Worm (Caenorhabditis elegans): Measurements from ENCODE around the gene F36G9.3.

DNA sequence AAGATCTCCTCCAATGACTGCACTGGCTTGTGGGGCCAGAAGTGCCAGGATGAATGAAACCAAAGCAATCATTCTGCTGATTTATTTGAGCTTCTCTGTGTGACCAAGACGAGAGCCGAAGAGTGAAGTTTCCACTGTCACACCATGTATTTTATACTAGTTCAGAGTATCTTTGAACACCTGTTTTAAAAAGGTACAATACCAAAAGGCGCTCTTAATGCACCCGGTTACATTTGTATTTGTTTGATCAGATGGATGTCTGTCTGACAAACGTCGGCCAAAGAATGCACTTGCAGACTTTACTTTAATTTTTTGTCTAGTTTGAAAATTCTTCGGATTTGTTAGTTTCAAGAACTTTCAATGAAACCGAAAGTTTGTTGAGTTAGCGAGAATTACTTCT, 36.9 kb upstream of the F36G9.3 start, which contains the start of gene F35E8.10:
- TF ChIP-seq lsy-2 (tag; optimal IDR thresholded peaks at IDR 0.05) (no peak), nhr-12 (tag; optimal IDR thresholded peaks at IDR 0.05) (no peak), blmp-1 (tag; optimal IDR thresholded peaks at IDR 0.05; ENCODE audit: insufficient read depth) (no peak), lin-13 (GFP tag; optimal IDR thresholded peaks at IDR 0.05) (no peak), skn-1 (tag; optimal IDR thresholded peaks at IDR 0.05) (no peak), R02D3.7 (tag; optimal IDR thresholded peaks at IDR 0.05) (no peak), nhr-77 (tag; optimal IDR thresholded peaks at IDR 0.05) (no peak), aly-2 (tag; optimal IDR thresholded peaks at IDR 0.05) (no peak), nhr-21 (tag; optimal IDR thresholded peaks at IDR 0.05) (no peak), nhr-237 (tag; optimal IDR thresholded peaks at IDR 0.05) (no peak), Y55F3AM.14 (GFP tag; optimal IDR thresholded peaks at IDR 0.05) (no peak), fos-1 (tag; optimal IDR thresholded peaks at IDR 0.05) (no peak)
